Worm (Caenorhabditis elegans) whole organism, L4/young adult: Measurements from ENCODE around the gene Y55F3BL.6.

Source experiments
- W03F9.2 ChIP-seq: fragments of 150-350 bp; optimal IDR thresholded peaks from 2 replicates; lab custom pipeline; 2014; ENCODE audit warnings: missing biosample characterization, missing genetic modification characterization
- dao-5 ChIP-seq: sonication (generic microtip); optimal IDR thresholded peaks from 2 replicates; lab custom pipeline; 2016; ENCODE audit warnings: missing genotype, missing genetic modification characterization, moderate library complexity, missing compliant biosample characterization
- him-1 ChIP-seq: sonication (generic microtip); optimal IDR thresholded peaks from 2 replicates; lab custom pipeline; 2016; ENCODE audit warnings: missing genotype, missing genetic modification reagents, missing genetic modification characterization, missing compliant biosample characterization

ce11 chrIV:842630-843029, 35.8 kb upstream of the Y55F3BL.6 start:
- TF ChIP-seq W03F9.2 (tag; lab: Kevin White, UChicago) (no peak), him-1 (no peak), dao-5 (tag; lab: Kevin White, UChicago) (peak; percentile 57)
